Worm (Caenorhabditis elegans) whole organism, L1 larva: ENCODE results near the gene cest-9.1.

Source experiments
- ces-1 ChIP-seq: fragments of 150-350 bp; optimal IDR thresholded peaks from 2 replicates; lab custom pipeline; 2014; ENCODE audit warnings: missing biosample characterization, missing genetic modification reagents, missing genetic modification characterization
- efl-3 ChIP-seq: fragments of 200-800 bp; sonication (Bioruptor generic); optimal IDR thresholded peaks from 2 replicates; lab custom pipeline; 2018; ENCODE audit warnings: mild to moderate bottlenecking, missing genetic modification characterization, missing compliant biosample characterization
- elt-3 ChIP-seq, 6 experiments: fragments of 150-350 bp in 1 of 6; sonication (generic microtip); optimal IDR thresholded peaks; 2 replicates each; lab custom pipeline; 2017 to 2018; ENCODE audit warnings: missing biosample characterization in 6 of 6, missing genetic modification characterization in 6 of 6, inconsistent platforms in 1 of 6
- fos-1 ChIP-seq: fragments of 150-350 bp; optimal IDR thresholded peaks from 2 replicates; lab custom pipeline; 2014; ENCODE audit warnings: missing biosample characterization, missing genetic modification characterization
- nhr-237 ChIP-seq: fragments of 150-350 bp; optimal IDR thresholded peaks from 2 replicates; lab custom pipeline; 2014; ENCODE audit warnings: missing biosample characterization, missing genetic modification characterization
- nhr-84 ChIP-seq: sonication (generic microtip); optimal IDR thresholded peaks from 2 replicates; lab custom pipeline; 2017; ENCODE audit warnings: missing biosample characterization, missing genetic modification characterization
- skn-1 ChIP-seq: fragments of 150-350 bp; optimal IDR thresholded peaks from 2 replicates; lab custom pipeline; 2014; ENCODE audit warnings: missing biosample characterization, missing genetic modification characterization
- unc-62 ChIP-seq: fragments of 150-350 bp; optimal IDR thresholded peaks from 2 replicates; lab custom pipeline; 2014; ENCODE audit warnings: missing biosample characterization, missing genetic modification reagents, missing genetic modification characterization
- ztf-11 ChIP-seq, 2 experiments: sonication (generic microtip); optimal IDR thresholded peaks; 2 replicates each; lab custom pipeline; 2016 to 2017; ENCODE audit warnings: missing genetic modification characterization in 2 of 2, missing biosample characterization in 1 of 2, missing compliant biosample characterization in 1 of 2

DNA sequence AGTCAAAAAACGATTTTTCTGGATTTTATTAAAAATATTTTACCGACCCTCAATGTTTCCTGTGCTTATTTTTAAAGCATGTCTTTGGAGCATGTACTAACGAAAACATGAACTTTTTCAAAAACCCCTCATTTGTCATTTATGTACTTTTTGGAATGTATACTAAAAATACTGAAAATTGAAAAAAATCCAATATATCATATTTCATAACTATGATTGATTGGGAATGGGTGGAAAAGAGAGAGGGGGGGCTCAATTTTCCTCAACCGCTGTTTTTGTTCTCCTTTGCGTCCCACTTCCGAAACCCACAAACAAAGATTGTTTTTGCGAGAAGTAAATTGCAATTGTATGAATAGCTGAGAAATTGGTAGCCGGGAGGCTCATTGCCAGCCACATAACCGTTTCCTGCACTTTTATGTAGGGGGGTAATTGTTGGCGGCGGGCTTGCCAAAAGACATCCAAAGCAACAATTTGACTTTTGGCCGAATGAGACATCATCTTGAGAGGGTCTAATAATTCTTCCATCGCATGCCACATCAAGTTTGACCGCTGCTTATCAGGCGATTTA, 46.1 kb upstream of the cest-9.1 start:
- TF ChIP-seq unc-62 (GFP tag; lab: Kevin White, UChicago) (no peak), skn-1 (tag; lab: Kevin White, UChicago) (no peak), ces-1 (no peak), nhr-84 (no peak), nhr-237 (tag; lab: Kevin White, UChicago) (no peak), elt-3 (tag; optimal IDR thresholded peaks at IDR 0.05; lab: Kevin White, UChicago) (no peak), fos-1 (tag; lab: Kevin White, UChicago) (no peak), ztf-11 (tag; optimal IDR thresholded peaks at IDR 0.05; lab: Kevin White, UChicago) (no peak), efl-3 (no peak)
